Worm (Caenorhabditis elegans) whole organism, L1 larva: ENCODE results near the gene F13B6.3.

Experiments
- C34B4.2 ChIP-seq: sonication (generic microtip); optimal IDR thresholded peaks from 2 replicates; lab custom pipeline; 2017; ENCODE audit warnings: mild to moderate bottlenecking, missing genetic modification characterization, missing compliant biosample characterization
- ceh-82 ChIP-seq, 3 experiments: fragments of 150-350 bp in 1 of 3; sonication (generic microtip) in 2 of 3; optimal IDR thresholded peaks; 2 replicates each; lab custom pipeline; 2014 to 2017; ENCODE audit warnings: missing biosample characterization in 3 of 3, missing genetic modification characterization in 3 of 3
- ces-1 ChIP-seq: fragments of 150-350 bp; optimal IDR thresholded peaks from 2 replicates; lab custom pipeline; 2014; ENCODE audit warnings: missing biosample characterization, missing genetic modification reagents, missing genetic modification characterization
- dpl-1 ChIP-seq, 3 experiments: fragments of 150-350 bp in 2 of 3; sonication (generic microtip) in 1 of 3; optimal IDR thresholded peaks; 2 replicates each; lab custom pipeline; 2014 to 2017; ENCODE audit warnings: missing biosample characterization in 3 of 3, missing genetic modification characterization in 3 of 3, missing genetic modification reagents in 3 of 3
- efl-1 ChIP-seq, 4 experiments: fragments of 150-350 bp; optimal IDR thresholded peaks in 3 of 4; peaks in 1 of 4; 1 replicate in 1 of 4; 2 replicates in 3 of 4; lab custom pipeline; 2014; ENCODE audit warnings: missing biosample characterization in 2 of 4, missing genetic modification characterization in 2 of 4, missing genetic modification reagents in 2 of 4
- elt-2 ChIP-seq: sonication (generic microtip); optimal IDR thresholded peaks from 2 replicates; lab custom pipeline; 2016; ENCODE audit warnings: missing genetic modification characterization, mild to moderate bottlenecking, inconsistent platforms, missing compliant biosample characterization, missing genetic modification reagents
- elt-3 ChIP-seq, 6 experiments: fragments of 150-350 bp in 1 of 6; sonication (generic microtip); optimal IDR thresholded peaks; 2 replicates each; lab custom pipeline; 2017 to 2018; ENCODE audit warnings: missing biosample characterization in 6 of 6, missing genetic modification characterization in 6 of 6, inconsistent platforms in 1 of 6
- fkh-10 ChIP-seq: sonication (generic microtip); optimal IDR thresholded peaks from 2 replicates; lab custom pipeline; 2017; ENCODE audit warnings: missing biosample characterization, missing genetic modification reagents, missing genetic modification characterization
- fkh-4 ChIP-seq: sonication (generic microtip); optimal IDR thresholded peaks from 2 replicates; lab custom pipeline; 2016; ENCODE audit warnings: missing compliant biosample characterization, missing genetic modification characterization, borderline replicate concordance
- fos-1 ChIP-seq: fragments of 150-350 bp; optimal IDR thresholded peaks from 2 replicates; lab custom pipeline; 2014; ENCODE audit warnings: missing biosample characterization, missing genetic modification characterization
- jun-1 ChIP-seq: fragments of 150-350 bp; optimal IDR thresholded peaks from 2 replicates; lab custom pipeline; 2014; ENCODE audit warnings: missing biosample characterization, missing genetic modification reagents, missing genetic modification characterization
- lin-35 ChIP-seq, 2 experiments: fragments of 150-350 bp; optimal IDR thresholded peaks; 2 replicates each; lab custom pipeline; 2014; ENCODE audit warnings: missing biosample characterization in 2 of 2, missing genetic modification characterization in 2 of 2, missing genetic modification reagents in 2 of 2
- mef-2 ChIP-seq: fragments of 150-350 bp; optimal IDR thresholded peaks from 2 replicates; lab custom pipeline; 2014; ENCODE audit warnings: missing biosample characterization, missing genetic modification characterization
- mep-1 ChIP-seq: fragments of 150-350 bp; optimal IDR thresholded peaks from 2 replicates; lab custom pipeline; 2014; ENCODE audit warnings: missing biosample characterization, missing genetic modification characterization
- nhr-12 ChIP-seq: sonication (generic microtip); optimal IDR thresholded peaks from 2 replicates; lab custom pipeline; 2017; ENCODE audit warnings: missing biosample characterization, missing genetic modification characterization
- nhr-28 ChIP-seq: fragments of 150-350 bp; optimal IDR thresholded peaks from 2 replicates; lab custom pipeline; 2014; ENCODE audit warnings: missing biosample characterization, missing genetic modification characterization
- nhr-71 ChIP-seq: sonication (generic microtip); optimal IDR thresholded peaks from 2 replicates; lab custom pipeline; 2016; ENCODE audit warnings: mild to moderate bottlenecking, missing genetic modification characterization, moderate library complexity, missing compliant biosample characterization
- nhr-76 ChIP-seq: sonication (generic microtip); optimal IDR thresholded peaks from 2 replicates; lab custom pipeline; 2017; ENCODE audit warnings: missing biosample characterization, missing genetic modification characterization
- nhr-90 ChIP-seq: sonication (generic microtip); optimal IDR thresholded peaks from 2 replicates; lab custom pipeline; 2016; ENCODE audit warnings: mild to moderate bottlenecking, missing genetic modification characterization, missing compliant biosample characterization; ENCODE audit not compliant: poor library complexity
- pag-3 ChIP-seq: sonication (generic microtip); optimal IDR thresholded peaks from 2 replicates; lab custom pipeline; 2017; ENCODE audit warnings: missing genetic modification characterization, mild to moderate bottlenecking, missing compliant biosample characterization, antibody characterized with exemption, borderline replicate concordance; ENCODE audit not compliant: insufficient read depth
- pax-3 ChIP-seq: fragments of 200-800 bp; sonication (Bioruptor generic); optimal IDR thresholded peaks from 2 replicates; lab custom pipeline; 2018; ENCODE audit warnings: mild to moderate bottlenecking, missing genetic modification characterization, moderate library complexity, missing compliant biosample characterization
- sup-37 ChIP-seq: fragments of 200-800 bp; sonication (Bioruptor generic); optimal IDR thresholded peaks from 2 replicates; lab custom pipeline; 2018; ENCODE audit warnings: mild to moderate bottlenecking, missing genetic modification characterization, missing compliant biosample characterization
- tbx-2 ChIP-seq: sonication (generic microtip); optimal IDR thresholded peaks from 2 replicates; lab custom pipeline; 2016; ENCODE audit warnings: missing genetic modification characterization, missing compliant biosample characterization
- tlp-1 ChIP-seq: fragments of 150-350 bp; optimal IDR thresholded peaks from 2 replicates; lab custom pipeline; 2014; ENCODE audit warnings: missing biosample characterization, missing genetic modification characterization
- unc-130 ChIP-seq: fragments of 150-350 bp; optimal IDR thresholded peaks from 2 replicates; lab custom pipeline; 2017; ENCODE audit warnings: missing biosample characterization, missing genetic modification characterization, inconsistent platforms
- unc-30 ChIP-seq: sonication (generic microtip); optimal IDR thresholded peaks from 2 replicates; lab custom pipeline; 2017; ENCODE audit warnings: missing biosample characterization, missing genetic modification characterization
- unc-62 ChIP-seq: fragments of 150-350 bp; optimal IDR thresholded peaks from 2 replicates; lab custom pipeline; 2014; ENCODE audit warnings: missing biosample characterization, missing genetic modification reagents, missing genetic modification characterization
- vab-15 ChIP-seq: sonication (generic microtip); optimal IDR thresholded peaks from 2 replicates; lab custom pipeline; 2017; ENCODE audit warnings: missing genotype, mild to moderate bottlenecking, missing genetic modification characterization, missing compliant biosample characterization
- xbp-1 ChIP-seq: sonication (generic microtip); optimal IDR thresholded peaks from 2 replicates; lab custom pipeline; 2016; ENCODE audit warnings: missing genetic modification characterization, missing compliant biosample characterization
- zip-4 ChIP-seq: fragments of 200-800 bp; sonication (Bioruptor generic); optimal IDR thresholded peaks from 2 replicates; lab custom pipeline; 2018; ENCODE audit warnings: mild to moderate bottlenecking, missing genetic modification characterization, moderate library complexity, missing compliant biosample characterization
- ztf-11 ChIP-seq, 2 experiments: sonication (generic microtip); optimal IDR thresholded peaks; 2 replicates each; lab custom pipeline; 2016 to 2017; ENCODE audit warnings: missing genetic modification characterization in 2 of 2, missing biosample characterization in 1 of 2, missing compliant biosample characterization in 1 of 2

The F13B6.3 gene

ce11 chrIV:7477697-7478096 lies 11.9 kb upstream of the F13B6.3 start:
- TF ChIP-seq unc-30 (tag; lab: Kevin White, UChicago) (no peak), fkh-10 (no peak), pag-3 (tag; lab: Kevin White, UChicago) (no peak), ztf-11 (tag; optimal IDR thresholded peaks at IDR 0.05; lab: Kevin White, UChicago) (no peak), tlp-1 (tag; lab: Kevin White, UChicago) (no peak), vab-15 (no peak), jun-1 (tag; lab: Kevin White, UChicago) (no peak), C34B4.2 (tag; lab: Kevin White, UChicago) (no peak)
- TF ChIP-seq, all 84 proteins: peak for 0

ce11 chrIV:7477197-7477596 lies 11.4 kb upstream of the F13B6.3 start, which contains the start of gene pycr-4:
pycr-4 (minus strand) TSS chrIV:7477297.
- no peak for TF ChIP-seq pag-3 (tag; lab: Kevin White, UChicago)
- TF ChIP-seq xbp-1 (tag; lab: Kevin White, UChicago): no peak
- no peak for TF ChIP-seq mef-2 (tag; lab: Kevin White, UChicago)
- peak in 1 of 3 experiments; percentile 14 for TF ChIP-seq dpl-1 (GFP tag; optimal IDR thresholded peaks at IDR 0.05; lab: Kevin White, UChicago)
- TF ChIP-seq nhr-12 (tag; lab: Kevin White, UChicago): no peak
- TF ChIP-seq elt-2 (tag; lab: Kevin White, UChicago): no peak
- no peak for TF ChIP-seq mep-1 (tag; lab: Kevin White, UChicago)
- TF ChIP-seq zip-4 (GFP tag; lab: Kevin White, UChicago): no peak
- no peak for TF ChIP-seq unc-130
- TF ChIP-seq nhr-90 (tag; lab: Kevin White, UChicago): no peak
- TF ChIP-seq efl-1 (optimal IDR thresholded peaks at IDR 0.05; lab: Kevin White, UChicago): peak; percentile 42 to 44
- peak in 1 of 2 experiments; percentile 72 for TF ChIP-seq efl-1 (GFP tag; optimal IDR thresholded peaks at IDR 0.05 in 1 of 2; lab: Kevin White, UChicago)
- no peak for TF ChIP-seq sup-37 (GFP tag; lab: Kevin White, UChicago)
- TF ChIP-seq lin-35 (GFP tag; optimal IDR thresholded peaks at IDR 0.05; lab: Kevin White, UChicago): peak in 1 of 2 experiments; percentile 15
- TF ChIP-seq pax-3 (tag; lab: Kevin White, UChicago): no peak
- TF ChIP-seq tlp-1 (tag; lab: Kevin White, UChicago): no peak
- TF ChIP-seq fos-1 (tag; lab: Kevin White, UChicago): no peak
- TF ChIP-seq nhr-28 (tag; lab: Kevin White, UChicago): no peak

ce11 chrIV:7474826-7475225 lies 9.1 kb upstream of the F13B6.3 start, which contains the start of gene slc-25A18.2:
slc-25A18.2 (plus strand) TSS chrIV:7475041.
- TF ChIP-seq efl-1 (optimal IDR thresholded peaks at IDR 0.05; lab: Kevin White, UChicago): no peak
- peak in 1 of 2 experiments; percentile 62 for TF ChIP-seq efl-1 (GFP tag; optimal IDR thresholded peaks at IDR 0.05 in 1 of 2; lab: Kevin White, UChicago)
- no peak for TF ChIP-seq nhr-76 (tag; lab: Kevin White, UChicago)

ce11 chrIV:7473159-7473649 lies 7.4 kb upstream of the F13B6.3 start, which contains the start of the genes plk-3 and F55G1.6:
plk-3 (minus strand) TSS chrIV:7473209.
F55G1.6 (plus strand) TSS chrIV:7473517.
- TF ChIP-seq ces-1: no peak
- no peak for TF ChIP-seq unc-62 (GFP tag; lab: Kevin White, UChicago)
- no peak for TF ChIP-seq fkh-4 (tag; lab: Kevin White, UChicago)
- TF ChIP-seq nhr-71 (tag; lab: Kevin White, UChicago): no peak
- no peak for TF ChIP-seq tbx-2
- TF ChIP-seq ceh-82 (tag; optimal IDR thresholded peaks at IDR 0.05; lab: Kevin White, UChicago): no peak
- TF ChIP-seq efl-1 (optimal IDR thresholded peaks at IDR 0.05; lab: Kevin White, UChicago): no peak
- no peak for TF ChIP-seq efl-1 (GFP tag; optimal IDR thresholded peaks at IDR 0.05 in 1 of 2; lab: Kevin White, UChicago)
- TF ChIP-seq zip-4 (GFP tag; lab: Kevin White, UChicago): no peak
- TF ChIP-seq elt-3 (tag; optimal IDR thresholded peaks at IDR 0.05; lab: Kevin White, UChicago): no peak
